Fruit fly (Drosophila melanogaster) whole organism, embryonic: ENCODE results near the gene CG10874.

ENCODE experiments used
- CG14965 ChIP-seq: fragments of 200-800 bp; sonication (Bioruptor generic); optimal IDR thresholded peaks from 2 replicates; lab custom pipeline; 2016; ENCODE audit warnings: missing biosample characterization, missing genetic modification characterization, borderline replicate concordance
- CG3995 ChIP-seq: fragments of 200-800 bp; sonication (Bioruptor generic); optimal IDR thresholded peaks from 3 replicates; lab custom pipeline; 2016; ENCODE audit warnings: missing biosample characterization, missing genetic modification characterization
- CG7786 ChIP-seq: fragments of 200-800 bp; sonication (Bioruptor generic); optimal IDR thresholded peaks from 2 replicates; lab custom pipeline; 2016; ENCODE audit warnings: missing biosample characterization, missing genetic modification characterization
- CG8924 ChIP-seq: fragments of 200-800 bp; optimal IDR thresholded peaks from 3 replicates; lab custom pipeline; 2019; ENCODE audit warnings: missing biosample characterization, mild to moderate bottlenecking, missing genetic modification characterization, moderate library complexity
- Taf1 ChIP-seq: fragments of 200-800 bp; sonication (Bioruptor generic); IDR thresholded peaks from 2 replicates; pipeline ENCODE4 v1.3.6; 2022; ENCODE audit warnings: missing biosample characterization, missing genetic modification characterization
- crp ChIP-seq, 2 experiments: fragments of 200-800 bp; sonication (Bioruptor generic); optimal IDR thresholded peaks; 2 replicates in 1 of 2; 3 replicates in 1 of 2; lab custom pipeline; 2017; ENCODE audit warnings: missing biosample characterization in 2 of 2, missing genetic modification characterization in 2 of 2, mild to moderate bottlenecking in 1 of 2, moderate library complexity in 1 of 2
- fu2 ChIP-seq: fragments of 200-800 bp; sonication (Bioruptor generic); optimal IDR thresholded peaks from 2 replicates; lab custom pipeline; 2016; ENCODE audit warnings: missing biosample characterization, missing genetic modification characterization
- prd ChIP-seq, 3 experiments: fragments of >200 bp in 2 of 3; fragments of 200-800 bp in 1 of 3; sonication (Bioruptor generic) in 1 of 3; optimal IDR thresholded peaks in 2 of 3; IDR thresholded peaks in 1 of 3; 2 replicates in 2 of 3; 3 replicates in 1 of 3; pipeline versions ENCODE4 v1.3.6 to Lab custom; 2017 to 2022; ENCODE audit warnings: missing biosample characterization in 1 of 3, missing genetic modification characterization in 1 of 3
- pzg ChIP-seq: fragments of 200-800 bp; sonication (Bioruptor generic); optimal IDR thresholded peaks from 3 replicates; lab custom pipeline; 2018; ENCODE audit warnings: missing biosample characterization, mild to moderate bottlenecking, missing genetic modification characterization, moderate library complexity

DNA sequence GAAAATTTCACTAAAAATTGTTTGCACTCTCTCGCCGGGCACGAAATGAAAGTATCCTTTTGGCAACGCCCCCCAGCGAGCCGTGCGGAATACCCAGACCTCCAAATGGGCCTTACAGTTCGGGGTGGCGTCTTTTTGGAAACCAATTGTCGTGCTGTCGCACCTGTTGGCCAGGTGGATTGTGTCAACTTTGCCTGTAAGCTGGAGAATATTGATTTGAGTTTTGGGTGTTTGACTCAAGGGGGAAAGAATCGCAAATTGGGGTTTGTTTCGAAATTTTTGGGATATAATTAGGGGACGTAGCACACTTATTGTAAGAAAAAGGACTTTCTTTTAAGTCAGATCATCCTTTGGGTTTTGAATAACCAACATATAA lies 5.9 kb upstream of the CG10874 start:
- TF ChIP-seq crp (GFP tag; optimal IDR thresholded peaks at IDR 0.05; lab: Kevin White, UChicago): no peak
- no peak for TF ChIP-seq fu2 (GFP tag; lab: Kevin White, UChicago)
- TF ChIP-seq CG3995: no peak
- no peak for TF ChIP-seq CG8924
- TF ChIP-seq CG7786 (GFP tag; lab: Kevin White, UChicago): no peak
- no peak for TF ChIP-seq prd (optimal IDR thresholded peaks at IDR 0.05; lab: Kevin White, UChicago)
- TF ChIP-seq prd (GFP tag; IDR thresholded peaks at IDR 0.05; lab: Robert Waterston, UW): no peak
- TF ChIP-seq Taf1: no peak
- TF ChIP-seq pzg (GFP tag; lab: Kevin White, UChicago): no peak
- no peak for TF ChIP-seq CG14965 (GFP tag; lab: Kevin White, UChicago)
